Worm (Caenorhabditis elegans) whole organism, L2 larva: Measurements from ENCODE around the gene srd-51.

Source experiments
- alr-1 ChIP-seq: fragments of 150-350 bp; optimal IDR thresholded peaks from 2 replicates; lab custom pipeline; 2014; ENCODE audit warnings: missing biosample characterization, missing genetic modification characterization
- lin-11 ChIP-seq: fragments of 150-350 bp; sonication (generic microtip); optimal IDR thresholded peaks from 2 replicates; lab custom pipeline; 2014; ENCODE audit warnings: missing biosample characterization, missing genetic modification characterization, inconsistent platforms, mixed read lengths
- mab-5 ChIP-seq: fragments of 150-350 bp; optimal IDR thresholded peaks from 2 replicates; lab custom pipeline; 2014; ENCODE audit warnings: missing biosample characterization, missing genetic modification characterization
- nhr-11 ChIP-seq: fragments of 150-350 bp; optimal IDR thresholded peaks from 2 replicates; lab custom pipeline; 2014; ENCODE audit warnings: missing biosample characterization, missing genetic modification characterization
- nhr-129 ChIP-seq: fragments of 150-350 bp; optimal IDR thresholded peaks from 2 replicates; lab custom pipeline; 2014; ENCODE audit warnings: missing biosample characterization, missing genetic modification characterization
- nhr-237 ChIP-seq: fragments of 150-350 bp; optimal IDR thresholded peaks from 2 replicates; lab custom pipeline; 2014; ENCODE audit warnings: missing biosample characterization, missing genetic modification characterization
- snpc-4 ChIP-seq: fragments of 150-350 bp; optimal IDR thresholded peaks from 2 replicates; lab custom pipeline; 2014; ENCODE audit warnings: missing biosample characterization, missing genetic modification characterization
- unc-62 ChIP-seq: fragments of 150-350 bp; optimal IDR thresholded peaks from 2 replicates; lab custom pipeline; 2014; ENCODE audit warnings: missing biosample characterization, missing genetic modification reagents, missing genetic modification characterization
- ztf-11 ChIP-seq: sonication (generic microtip); optimal IDR thresholded peaks from 2 replicates; lab custom pipeline; 2017; ENCODE audit warnings: missing biosample characterization, missing genetic modification characterization

DNA sequence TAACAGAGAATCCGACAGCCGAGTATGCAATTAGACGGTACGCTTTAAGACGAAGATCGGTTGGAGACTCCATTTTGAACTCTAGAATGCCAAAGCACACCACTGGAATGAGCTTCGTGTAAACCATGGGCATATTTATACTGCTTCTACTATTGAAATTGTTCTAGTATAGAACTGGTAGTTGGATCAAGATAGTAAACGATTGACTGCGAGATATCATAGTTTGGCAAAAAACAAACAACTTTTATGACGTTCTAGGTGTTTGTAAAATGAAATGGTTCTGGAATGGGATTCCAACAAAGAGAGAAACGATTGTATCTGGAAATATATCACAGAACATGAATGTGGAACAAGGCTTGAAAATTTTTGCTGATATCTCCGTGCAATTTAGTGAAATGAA lies 26.3 kb upstream of the srd-51 start, which contains the start of gene col-185:
- TF ChIP-seq mab-5 (tag; lab: Kevin White, UChicago) (no peak), snpc-4 (no peak), nhr-129 (tag; lab: Kevin White, UChicago) (no peak), ztf-11 (tag; lab: Kevin White, UChicago) (no peak), alr-1 (tag; lab: Kevin White, UChicago) (no peak), nhr-11 (tag; lab: Kevin White, UChicago) (no peak), nhr-237 (tag; lab: Kevin White, UChicago) (no peak), unc-62 (GFP tag; lab: Kevin White, UChicago) (no peak), lin-11 (tag; lab: Kevin White, UChicago) (no peak)
